Fruit fly (Drosophila melanogaster) whole organism, embryonic: ENCODE results near the gene Wwox.
A peak's percentile ranks its signal among the peaks of the same experiment; 100 is the strongest.

Experiments used
- Bgb ChIP-seq: fragments of 200-800 bp; sonication (Bioruptor generic); IDR thresholded peaks from 2 replicates; pipeline ENCODE4 v1.3.6; 2022; ENCODE audit warnings: missing biosample characterization, missing genetic modification characterization; ENCODE audit not compliant: partially characterized antibody
- CG10321 ChIP-seq: fragments of 200-800 bp; sonication (Bioruptor generic); IDR thresholded peaks from 2 replicates; pipeline ENCODE4 v1.3.6; 2022; ENCODE audit warnings: missing biosample characterization, missing genetic modification characterization
- CG10979 ChIP-seq: fragments of 200-800 bp; sonication (Bioruptor generic); optimal IDR thresholded peaks from 2 replicates; lab custom pipeline; 2018; ENCODE audit warnings: missing biosample characterization, mild to moderate bottlenecking, missing genetic modification characterization, moderate library complexity
- CG11093 ChIP-seq: fragments of 200-800 bp; sonication (Bioruptor generic); IDR thresholded peaks from 3 replicates; pipeline ENCODE4 v1.3.6; 2022; ENCODE audit warnings: missing biosample characterization, missing genetic modification characterization
- CG11504 ChIP-seq: fragments of 200-800 bp; sonication (Bioruptor generic); optimal IDR thresholded peaks from 3 replicates; lab custom pipeline; 2019; ENCODE audit warnings: missing biosample characterization, mild to moderate bottlenecking, missing genetic modification characterization, moderate library complexity
- CG13287 ChIP-seq: fragments of 200-800 bp; sonication (Bioruptor generic); IDR thresholded peaks from 2 replicates; pipeline ENCODE4 v1.3.6; 2022; ENCODE audit warnings: missing biosample characterization, missing genetic modification characterization; ENCODE audit not compliant: partially characterized antibody
- CG1529 ChIP-seq: fragments of 200-800 bp; sonication (Bioruptor generic); optimal IDR thresholded peaks from 3 replicates; lab custom pipeline; 2018; ENCODE audit warnings: missing biosample characterization, missing genetic modification characterization
- CG15479 ChIP-seq: fragments of 200-800 bp; sonication (Bioruptor generic); optimal IDR thresholded peaks from 3 replicates; lab custom pipeline; 2019; ENCODE audit warnings: missing biosample characterization, mild to moderate bottlenecking, missing genetic modification characterization, moderate library complexity
- CG17328 ChIP-seq: fragments of 200-800 bp; sonication (Bioruptor generic); IDR thresholded peaks from 2 replicates; pipeline ENCODE4 v1.3.6; 2022; ENCODE audit warnings: missing biosample characterization, missing genetic modification characterization
- CG1792 ChIP-seq: fragments of 200-800 bp; sonication (Bioruptor generic); optimal IDR thresholded peaks from 2 replicates; lab custom pipeline; 2016; ENCODE audit warnings: missing biosample characterization, missing genetic modification characterization
- CG2712 ChIP-seq: fragments of 200-800 bp; optimal IDR thresholded peaks from 3 replicates; lab custom pipeline; 2019; ENCODE audit warnings: missing biosample characterization, mild to moderate bottlenecking, missing genetic modification characterization, moderate library complexity
- CG34224 ChIP-seq: fragments of 200-800 bp; sonication (Bioruptor generic); IDR thresholded peaks from 3 replicates; pipeline ENCODE4 v1.3.6; 2022; ENCODE audit warnings: missing biosample characterization, missing genetic modification characterization; ENCODE audit not compliant: partially characterized antibody
- CG6689 ChIP-seq: fragments of 200-800 bp; sonication (Bioruptor generic); IDR thresholded peaks from 2 replicates; pipeline ENCODE4 v1.3.6; 2022; ENCODE audit warnings: missing biosample characterization, missing genetic modification characterization
- CG7556 ChIP-seq: fragments of 200-800 bp; sonication (Bioruptor generic); optimal IDR thresholded peaks from 2 replicates; lab custom pipeline; 2017; ENCODE audit warnings: missing biosample characterization, mild to moderate bottlenecking, missing genetic modification characterization
- CG8290 ChIP-seq, 3 experiments: fragments of 200-800 bp; sonication (Bioruptor generic); optimal IDR thresholded peaks; 2 replicates each; lab custom pipeline; 2016 to 2019; ENCODE audit warnings: missing biosample characterization in 3 of 3, missing genetic modification characterization in 3 of 3, mild to moderate bottlenecking in 2 of 3, moderate library complexity in 1 of 3
- CoRest ChIP-seq: fragments of 200-800 bp; sonication (Bioruptor generic); optimal IDR thresholded peaks from 3 replicates; lab custom pipeline; 2018; ENCODE audit warnings: missing biosample characterization, mild to moderate bottlenecking, missing genetic modification characterization, moderate library complexity
- D19A ChIP-seq: fragments of 200-800 bp; optimal IDR thresholded peaks from 3 replicates; lab custom pipeline; 2019; ENCODE audit warnings: missing biosample characterization, mild to moderate bottlenecking, missing genetic modification characterization, moderate library complexity
- Dbx ChIP-seq: fragments of 200-800 bp; sonication (Bioruptor generic); IDR thresholded peaks from 3 replicates; pipeline ENCODE4 v1.3.6; 2022; ENCODE audit warnings: missing biosample characterization, missing genetic modification characterization
- Dip2 ChIP-seq: fragments of 200-800 bp; sonication (Bioruptor generic); IDR thresholded peaks from 2 replicates; pipeline ENCODE4 v1.3.6; 2022; ENCODE audit warnings: missing biosample characterization, missing genetic modification characterization
- Dref ChIP-seq: fragments of 200-800 bp; sonication (Bioruptor generic); IDR thresholded peaks from 2 replicates; pipeline ENCODE4 v1.3.6; 2022; ENCODE audit warnings: missing biosample characterization, missing genetic modification characterization
- H2.0 ChIP-seq: fragments of 200-800 bp; sonication (Bioruptor generic); IDR thresholded peaks from 2 replicates; pipeline ENCODE4 v1.3.6; 2022; ENCODE audit warnings: missing biosample characterization, missing genetic modification characterization
- Lhr ChIP-seq: fragments of 200-800 bp; sonication (Bioruptor generic); optimal IDR thresholded peaks from 3 replicates; lab custom pipeline; 2017; ENCODE audit warnings: mild to moderate bottlenecking, missing biosample characterization, missing genetic modification reagents, missing genetic modification characterization
- Max ChIP-seq: fragments of 200-800 bp; sonication (Bioruptor generic); optimal IDR thresholded peaks from 2 replicates; lab custom pipeline; 2016; ENCODE audit warnings: missing biosample characterization, mild to moderate bottlenecking, missing genetic modification characterization
- Med ChIP-seq: fragments of 200-800 bp; sonication (Bioruptor generic); peaks from one replicate; lab custom pipeline; 2016; ENCODE audit warnings: missing biosample characterization, missing genetic modification characterization, mild to moderate bottlenecking, inconsistent platforms, moderate library complexity
- NK7.1 ChIP-seq: fragments of 200-800 bp; sonication (Bioruptor generic); optimal IDR thresholded peaks from 3 replicates; lab custom pipeline; 2016; ENCODE audit warnings: missing biosample characterization, missing genetic modification characterization
- Nf-YC ChIP-seq: fragments of 200-800 bp; optimal IDR thresholded peaks from 3 replicates; lab custom pipeline; 2019; ENCODE audit warnings: missing biosample characterization, mild to moderate bottlenecking, missing genetic modification characterization, moderate library complexity
- Pdp1 ChIP-seq, 2 experiments: fragments of 200-800 bp; sonication (Bioruptor generic); optimal IDR thresholded peaks; 3 replicates each; lab custom pipeline; 2016; ENCODE audit warnings: missing biosample characterization in 2 of 2, missing genetic modification characterization in 2 of 2, mild to moderate bottlenecking in 1 of 2, moderate library complexity in 1 of 2
- Ptx1 ChIP-seq: fragments of 200-800 bp; sonication (Bioruptor generic); IDR thresholded peaks from 2 replicates; pipeline ENCODE4 v1.3.6; 2022; ENCODE audit warnings: missing biosample characterization, missing genetic modification characterization
- Xbp1 ChIP-seq: fragments of 200-800 bp; sonication (Bioruptor generic); optimal IDR thresholded peaks from 3 replicates; lab custom pipeline; 2016; ENCODE audit warnings: missing biosample characterization, mild to moderate bottlenecking, missing genetic modification characterization
- bcd ChIP-seq: fragments of 200-800 bp; sonication (Bioruptor generic); optimal IDR thresholded peaks from 2 replicates; lab custom pipeline; 2017; ENCODE audit warnings: missing biosample characterization, mild to moderate bottlenecking, missing genetic modification characterization
- chinmo ChIP-seq: fragments of 200-800 bp; sonication (Bioruptor generic); IDR thresholded peaks from 4 replicates; pipeline ENCODE4 v1.3.6; 2022; ENCODE audit warnings: missing biosample characterization, missing genetic modification characterization; ENCODE audit not compliant: partially characterized antibody
- ci ChIP-seq: fragments of 200-800 bp; sonication (Bioruptor generic); IDR thresholded peaks from 3 replicates; pipeline ENCODE4 v1.3.6; 2022; ENCODE audit warnings: missing biosample characterization, missing genetic modification characterization
- danr ChIP-seq: fragments of 200-800 bp; sonication (Bioruptor generic); IDR thresholded peaks from 2 replicates; pipeline ENCODE4 v1.3.6; 2022; ENCODE audit warnings: missing biosample characterization, missing genetic modification characterization
- dpn ChIP-seq, 2 experiments: fragments of 200-800 bp; sonication (Bioruptor generic); optimal IDR thresholded peaks; 3 replicates each; lab custom pipeline; 2016; ENCODE audit warnings: missing biosample characterization in 2 of 2, missing genetic modification characterization in 2 of 2
- ewg ChIP-seq: fragments of 200-800 bp; sonication (Bioruptor generic); optimal IDR thresholded peaks from 3 replicates; lab custom pipeline; 2017; ENCODE audit warnings: mild to moderate bottlenecking, missing biosample characterization, missing genetic modification reagents, missing genetic modification characterization
- fd96Cb ChIP-seq: fragments of 200-800 bp; sonication (Bioruptor generic); optimal IDR thresholded peaks from 2 replicates; lab custom pipeline; 2018; ENCODE audit warnings: missing biosample characterization, mild to moderate bottlenecking, missing genetic modification characterization, moderate library complexity
- grau ChIP-seq: fragments of 200-800 bp; optimal IDR thresholded peaks from 3 replicates; lab custom pipeline; 2019; ENCODE audit warnings: missing biosample characterization, mild to moderate bottlenecking, missing genetic modification characterization, moderate library complexity
- gt ChIP-seq: fragments of 200-800 bp; sonication (Bioruptor generic); IDR thresholded peaks from 2 replicates; pipeline ENCODE4 v1.3.6; 2022; ENCODE audit warnings: missing biosample characterization, missing genetic modification characterization
- hbn ChIP-seq: fragments of 200-800 bp; sonication (Bioruptor generic); IDR thresholded peaks from 2 replicates; pipeline ENCODE4 v1.3.6; 2022; ENCODE audit warnings: missing biosample characterization, missing genetic modification characterization; ENCODE audit not compliant: partially characterized antibody
- lilli ChIP-seq: fragments of 200-800 bp; sonication (Bioruptor generic); optimal IDR thresholded peaks from 3 replicates; lab custom pipeline; 2016; ENCODE audit warnings: missing biosample characterization, missing genetic modification characterization
- phol ChIP-seq: fragments of 200-800 bp; sonication (Bioruptor generic); optimal IDR thresholded peaks from 3 replicates; lab custom pipeline; 2018; ENCODE audit warnings: missing biosample characterization, mild to moderate bottlenecking, missing genetic modification characterization, moderate library complexity
- pzg ChIP-seq: fragments of 200-800 bp; sonication (Bioruptor generic); optimal IDR thresholded peaks from 3 replicates; lab custom pipeline; 2018; ENCODE audit warnings: missing biosample characterization, mild to moderate bottlenecking, missing genetic modification characterization, moderate library complexity
- ranshi ChIP-seq: fragments of 200-800 bp; sonication (Bioruptor generic); IDR thresholded peaks from 2 replicates; pipeline ENCODE4 v1.3.6; 2022; ENCODE audit warnings: missing biosample characterization, missing genetic modification characterization
- salm ChIP-seq: fragments of 200-800 bp; sonication (Bioruptor generic); optimal IDR thresholded peaks from 2 replicates; lab custom pipeline; 2018; ENCODE audit warnings: missing biosample characterization, mild to moderate bottlenecking, missing genetic modification characterization
- sna ChIP-seq: fragments of 200-800 bp; sonication (Bioruptor generic); IDR thresholded peaks from 2 replicates; pipeline ENCODE4 v1.3.6; 2022; ENCODE audit warnings: missing biosample characterization, missing genetic modification characterization; ENCODE audit not compliant: partially characterized antibody
- tna ChIP-seq: fragments of 200-800 bp; sonication (Bioruptor generic); IDR thresholded peaks from 2 replicates; pipeline ENCODE4 v1.3.6; 2022; ENCODE audit warnings: missing biosample characterization, missing genetic modification characterization; ENCODE audit not compliant: partially characterized antibody
- unc-4 ChIP-seq: fragments of 200-800 bp; sonication (Bioruptor generic); IDR thresholded peaks from 2 replicates; pipeline ENCODE4 v1.3.6; 2022; ENCODE audit warnings: missing biosample characterization, missing genetic modification characterization; ENCODE audit not compliant: partially characterized antibody

Wwox gene

dm6 chr2L:7984889-7985514 is 19.1 kb downstream of the Wwox start (continued):
- TF ChIP-seq bcd (GFP tag; lab: Kevin White, UChicago) (peak; percentile 6), fd96Cb (tag; lab: Kevin White, UChicago) (peak; percentile 27), D19A (tag; lab: Kevin White, UChicago) (peak; percentile 97), Max (peak; percentile 5), CG1792 (GFP tag; lab: Kevin White, UChicago) (no peak), hbn (GFP tag; lab: Robert Waterston, UW) (no peak), phol (tag; lab: Kevin White, UChicago) (peak; percentile 33), CG1529 (GFP tag; lab: Kevin White, UChicago) (no peak), Lhr (GFP tag; lab: Kevin White, UChicago) (no peak), CoRest (peak; percentile 12), NK7.1 (peak; percentile 21), gt (GFP tag; lab: Robert Waterston, UW) (no peak), CG6689 (0 out of 2 replicates have a peak, but pooled peaks have one; percentile 11), CG10321 (GFP tag; lab: Robert Waterston, UW) (no peak), ewg (peak; percentile 88), Bgb (peak; percentile 40; the same call in 1 of the 2 replicates), grau (tag; lab: Kevin White, UChicago) (peak; percentile 17), CG11504 (tag; lab: Kevin White, UChicago) (peak; percentile 42), lilli (peak; percentile 16), CG2712 (tag; lab: Kevin White, UChicago) (peak; percentile 22), dpn (GFP tag; optimal IDR thresholded peaks at IDR 0.05; lab: Kevin White, UChicago) (peak; percentile 27 to 31), Pdp1 (GFP tag; optimal IDR thresholded peaks at IDR 0.05; lab: Kevin White, UChicago) (peak in 1 of 2 experiments; percentile 56), CG10979 (tag; lab: Kevin White, UChicago) (peak; percentile 31), ci (GFP tag; lab: Robert Waterston, UW) (0 out of 3 replicates have a peak, but pooled peaks have one; percentile 38), Ptx1 (peak; percentile 30; the same call in 1 of the 2 replicates), salm (tag; lab: Kevin White, UChicago) (no peak), ranshi (0 out of 2 replicates have a peak, but pooled peaks have one; percentile 12), CG8290 (GFP tag; optimal IDR thresholded peaks at IDR 0.05; lab: Kevin White, UChicago) (no peak), CG8290 (tag; optimal IDR thresholded peaks at IDR 0.05; lab: Kevin White, UChicago) (peak in 1 of 2 experiments; percentile 51), Xbp1 (peak; percentile 9), CG7556 (GFP tag; lab: Kevin White, UChicago) (peak; percentile 39)

- TF ChIP-seq Dref (GFP tag; lab: Robert Waterston, UW) (no peak), Med (GFP tag; lab: Kevin White, UChicago) (peak; percentile 85), danr (GFP tag; lab: Robert Waterston, UW) (no peak), pzg (GFP tag; lab: Kevin White, UChicago) (peak; percentile 88), CG15479 (GFP tag; lab: Kevin White, UChicago) (no peak), Dip2 (GFP tag; lab: Robert Waterston, UW) (no peak), chinmo (GFP tag; lab: Robert Waterston, UW) (peak; percentile 87; the same call in 2 of the 4 replicates), CG13287 (GFP tag; lab: Robert Waterston, UW) (peak; percentile 64), CG34224 (peak; percentile 46; the same call in 2 of the 3 replicates), Nf-YC (tag; lab: Kevin White, UChicago) (peak; percentile 13), sna (0 out of 2 replicates have a peak, but pooled peaks have one; percentile 46), Dbx (GFP tag; lab: Robert Waterston, UW) (peak; percentile 35; the same call in 2 of the 3 replicates), CG11093 (GFP tag; lab: Robert Waterston, UW) (no peak), CG17328 (GFP tag; lab: Robert Waterston, UW) (peak; percentile 12; the same call in 1 of the 2 replicates), unc-4 (0 out of 2 replicates have a peak, but pooled peaks have one; percentile 16), H2.0 (GFP tag; lab: Robert Waterston, UW) (no peak), tna (GFP tag; lab: Robert Waterston, UW) (peak; percentile 12; the same call in 1 of the 2 replicates)
Measured at dm6 chr2L:7984059-7984800, 19.9 kb downstream of the Wwox start, which contains the start of gene Snoo. Gene Snoo (minus strand): TSS chr2L:7984196.
